Fruit fly (Drosophila melanogaster): ENCODE results near the gene msl-2.

msl-2 gene

dm6 chr2L:3482037-3482436, 16.1 kb upstream of the msl-2 start:
- TF ChIP-seq CG17806 (tag; optimal IDR thresholded peaks at IDR 0.05) (no peak), CG13204 (GFP tag; optimal IDR thresholded peaks at IDR 0.05) (no peak), CG10348 (GFP tag; IDR thresholded peaks at IDR 0.05) (no peak), Pif1A (GFP tag; optimal IDR thresholded peaks at IDR 0.05) (peak; percentile 41), rn (GFP tag; IDR thresholded peaks at IDR 0.05) (no peak), CG8159 (tag; optimal IDR thresholded peaks at IDR 0.05) (peak; percentile 5), EcR (GFP tag; optimal IDR thresholded peaks at IDR 0.05) (no peak), fd96Ca (GFP tag; IDR thresholded peaks at IDR 0.05) (no peak), CG15710 (tag; optimal IDR thresholded peaks at IDR 0.05) (no peak), D1 (tag; optimal IDR thresholded peaks at IDR 0.05) (no peak), CG32121 (GFP tag; IDR thresholded peaks at IDR 0.05) (peak; percentile 78), Ets98B (GFP tag; IDR thresholded peaks at IDR 0.05) (peak; percentile 88), CG14655 (GFP tag; optimal IDR thresholded peaks at IDR 0.05) (peak; percentile 54), CG12605 (GFP tag; IDR thresholded peaks at IDR 0.05) (no peak; the same call in 1 of the 2 replicates), CG9948 (tag; optimal IDR thresholded peaks at IDR 0.05) (no peak), Pif1B (GFP tag; optimal IDR thresholded peaks at IDR 0.05) (no peak), Snoo (tag; optimal IDR thresholded peaks at IDR 0.05) (no peak), gl (tag; optimal IDR thresholded peaks at IDR 0.05) (no peak), CG4496 (GFP tag; IDR thresholded peaks at IDR 0.05) (peak; percentile 78), CG8301 (tag; optimal IDR thresholded peaks at IDR 0.05) (peak; percentile 76), CG34367 (tag; optimal IDR thresholded peaks at IDR 0.05) (no peak)

dm6 chr2L:3480443-3480839, 14.5 kb upstream of the msl-2 start:
- TF ChIP-seq D1 (tag; optimal IDR thresholded peaks at IDR 0.05) (peak; percentile 41), CG17806 (tag; optimal IDR thresholded peaks at IDR 0.05) (no peak), Pif1B (GFP tag; optimal IDR thresholded peaks at IDR 0.05) (no peak), CG13204 (GFP tag; optimal IDR thresholded peaks at IDR 0.05) (no peak)

dm6 chr2L:3479697-3480442, 14.0 kb upstream of the msl-2 start:
- TF ChIP-seq CG32121 (GFP tag; IDR thresholded peaks at IDR 0.05) (no peak), CG10348 (GFP tag; IDR thresholded peaks at IDR 0.05) (no peak), EcR (GFP tag; optimal IDR thresholded peaks at IDR 0.05) (peak; percentile 17)

dm6 chr2L:3478034-3478880, 12.3 kb upstream of the msl-2 start, which contains the start of gene Thor:
Gene Thor (plus strand): TSS chr2L:3478434.
- peak; percentile 6 for TF ChIP-seq CG8159 (tag; optimal IDR thresholded peaks at IDR 0.05)
- peak; percentile 30 for TF ChIP-seq Pif1A (GFP tag; optimal IDR thresholded peaks at IDR 0.05)
- TF ChIP-seq Pif1B (GFP tag; optimal IDR thresholded peaks at IDR 0.05), result no peak
- TF ChIP-seq CG13204 (GFP tag; optimal IDR thresholded peaks at IDR 0.05), result peak; percentile 45
- no peak for TF ChIP-seq D1 (tag; optimal IDR thresholded peaks at IDR 0.05)
- TF ChIP-seq CG15710 (tag; optimal IDR thresholded peaks at IDR 0.05), result no peak
- peak; percentile 60 for TF ChIP-seq Snoo (tag; optimal IDR thresholded peaks at IDR 0.05)
- TF ChIP-seq CG9948 (tag; optimal IDR thresholded peaks at IDR 0.05), result no peak
- TF ChIP-seq gl (tag; optimal IDR thresholded peaks at IDR 0.05), result peak; percentile 47
- TF ChIP-seq EcR (GFP tag; optimal IDR thresholded peaks at IDR 0.05), result peak; percentile 56
- peak; percentile 50; the same call in 1 of the 3 replicates for TF ChIP-seq fd96Ca (GFP tag; IDR thresholded peaks at IDR 0.05)
- TF ChIP-seq Ets98B (GFP tag; IDR thresholded peaks at IDR 0.05), result peak; percentile 54; the same call in 1 of the 2 replicates
- TF ChIP-seq CG32121 (GFP tag; IDR thresholded peaks at IDR 0.05), result peak; percentile 53
- 0 out of 2 replicates have a peak, but pooled peaks have one; percentile 27 for TF ChIP-seq CG12605 (GFP tag; IDR thresholded peaks at IDR 0.05)
- no peak for TF ChIP-seq CG17806 (tag; optimal IDR thresholded peaks at IDR 0.05)
- no peak for TF ChIP-seq CG14655 (GFP tag; optimal IDR thresholded peaks at IDR 0.05)
- TF ChIP-seq CG10348 (GFP tag; IDR thresholded peaks at IDR 0.05), result no peak
- no peak for TF ChIP-seq rn (GFP tag; IDR thresholded peaks at IDR 0.05)
- TF ChIP-seq CG34367 (tag; optimal IDR thresholded peaks at IDR 0.05), result no peak
- TF ChIP-seq CG4496 (GFP tag; IDR thresholded peaks at IDR 0.05), result peak; percentile 67; the same call in 2 of the 3 replicates
- TF ChIP-seq CG8301 (tag; optimal IDR thresholded peaks at IDR 0.05), result peak; percentile 12

- TF ChIP-seq CG8301 (tag; optimal IDR thresholded peaks at IDR 0.05) (no peak), CG4496 (GFP tag; IDR thresholded peaks at IDR 0.05) (peak; percentile 28; the same call in 1 of the 3 replicates), Snoo (tag; optimal IDR thresholded peaks at IDR 0.05) (no peak), CG13204 (GFP tag; optimal IDR thresholded peaks at IDR 0.05) (no peak), Ets98B (GFP tag; IDR thresholded peaks at IDR 0.05) (no peak), CG8159 (tag; optimal IDR thresholded peaks at IDR 0.05) (peak; percentile 4)
Measured at dm6 chr2L:3477057-3477755, 11.3 kb upstream of the msl-2 start.
